Fruit fly (Drosophila melanogaster) whole organism, wandering third instar larva: ENCODE data around the gene mRpL19.

Experiments used
- Abd-B ChIP-seq: fragments of >200 bp; optimal IDR thresholded peaks from 2 replicates; lab custom pipeline; 2017; ENCODE audit warnings: missing biosample characterization, missing genetic modification characterization
- CG32264 ChIP-seq: fragments of 200-800 bp; sonication (Bioruptor generic); optimal IDR thresholded peaks from 2 replicates; lab custom pipeline; 2016; ENCODE audit warnings: missing biosample characterization, missing genetic modification characterization
- CG9705 ChIP-seq: fragments of 200-800 bp; sonication (Bioruptor generic); optimal IDR thresholded peaks from 2 replicates; lab custom pipeline; 2018; ENCODE audit warnings: missing biosample characterization, mild to moderate bottlenecking, missing genetic modification characterization
- CrebA ChIP-seq: fragments of 200-800 bp; sonication (Bioruptor generic); optimal IDR thresholded peaks from 2 replicates; lab custom pipeline; 2016; ENCODE audit warnings: missing biosample characterization, mild to moderate bottlenecking, missing genetic modification characterization, borderline replicate concordance
- Dfd ChIP-seq: fragments of >200 bp; optimal IDR thresholded peaks from 2 replicates; lab custom pipeline; 2017; ENCODE audit warnings: missing biosample characterization, missing genetic modification characterization
- Dif ChIP-seq: fragments of 200-275, 200-300 bp; sonication (Bioruptor generic); optimal IDR thresholded peaks from 2 replicates; lab custom pipeline; 2018; ENCODE audit warnings: missing biosample characterization, missing genetic modification characterization; ENCODE audit not compliant: partially characterized antibody
- HLH106 ChIP-seq: fragments of 200-800 bp; optimal IDR thresholded peaks from 3 replicates; lab custom pipeline; 2019; ENCODE audit warnings: missing biosample characterization, mild to moderate bottlenecking, missing genetic modification characterization, moderate library complexity
- Hnf4 ChIP-seq: fragments of 200-800 bp; sonication (Bioruptor generic); optimal IDR thresholded peaks from 2 replicates; lab custom pipeline; 2016; ENCODE audit warnings: missing biosample characterization, mild to moderate bottlenecking, missing genetic modification characterization
- Hr78 ChIP-seq: fragments of >200 bp; optimal IDR thresholded peaks from 2 replicates; lab custom pipeline; 2017; ENCODE audit warnings: missing biosample characterization, missing genetic modification characterization
- Hr83 ChIP-seq: fragments of 200-300 bp; sonication (Bioruptor generic); optimal IDR thresholded peaks from 2 replicates; lab custom pipeline; 2016; ENCODE audit warnings: missing biosample characterization, mild to moderate bottlenecking, missing genetic modification characterization, moderate library complexity; ENCODE audit not compliant: poor library complexity, severe bottlenecking
- Jra ChIP-seq: sonication (Bioruptor generic); optimal IDR thresholded peaks from 2 replicates; lab custom pipeline; 2016; ENCODE audit warnings: missing biosample characterization, missing genetic modification characterization
- Mio ChIP-seq: sonication (Bioruptor generic); optimal IDR thresholded peaks from 2 replicates; lab custom pipeline; 2016; ENCODE audit warnings: missing biosample characterization, missing genetic modification characterization
- Myc ChIP-seq: fragments of >200 bp; optimal IDR thresholded peaks from 2 replicates; lab custom pipeline; 2017
- N ChIP-seq: fragments of >200 bp; optimal IDR thresholded peaks from 2 replicates; lab custom pipeline; 2018; ENCODE audit warnings: missing biosample characterization, missing external identifiers, missing genetic modification characterization
- OdsH ChIP-seq: fragments of 200-800 bp; sonication (Bioruptor generic); optimal IDR thresholded peaks from 2 replicates; lab custom pipeline; 2016; ENCODE audit warnings: missing biosample characterization, mild to moderate bottlenecking, missing genetic modification characterization
- Rel ChIP-seq, 2 experiments: fragments of 200-800 bp; sonication (Bioruptor generic) in 1 of 2; optimal IDR thresholded peaks; 2 replicates in 1 of 2; 3 replicates in 1 of 2; lab custom pipeline; 2016 to 2019; ENCODE audit warnings: mild to moderate bottlenecking in 2 of 2, missing biosample characterization in 2 of 2, missing genetic modification characterization in 2 of 2, moderate library complexity in 1 of 2
- Sp1 ChIP-seq: fragments of 200-800 bp; sonication (Bioruptor generic); optimal IDR thresholded peaks from 3 replicates; lab custom pipeline; 2019; ENCODE audit warnings: missing biosample characterization, mild to moderate bottlenecking, missing genetic modification characterization, moderate library complexity
- br ChIP-seq: fragments of 200-800 bp; sonication (Bioruptor generic); optimal IDR thresholded peaks from 2 replicates; lab custom pipeline; 2016; ENCODE audit warnings: missing biosample characterization, missing genetic modification characterization
- brk ChIP-seq: fragments of 200-800 bp; sonication (Bioruptor generic); optimal IDR thresholded peaks from 2 replicates; lab custom pipeline; 2016; ENCODE audit warnings: missing biosample characterization, mild to moderate bottlenecking, missing genetic modification characterization
- dl ChIP-seq, 2 experiments: fragments of 175-275, 200-275 bp in 1 of 2; fragments of 200-275 bp in 1 of 2; sonication (Bioruptor generic); optimal IDR thresholded peaks; lab custom pipeline; 2018; ENCODE audit warnings: mild to moderate bottlenecking in 2 of 2, missing biosample characterization in 2 of 2, missing genetic modification characterization in 2 of 2, moderate library complexity in 2 of 2; ENCODE audit not compliant: partially characterized antibody in 2 of 2, insufficient read depth in 1 of 2
- dmrt93B ChIP-seq: fragments of 200-800 bp; sonication (Bioruptor generic); optimal IDR thresholded peaks from 2 replicates; lab custom pipeline; 2018; ENCODE audit warnings: missing biosample characterization, mild to moderate bottlenecking, missing genetic modification characterization
- dsf ChIP-seq: sonication (Bioruptor generic); optimal IDR thresholded peaks from 2 replicates; lab custom pipeline; 2016; ENCODE audit warnings: missing biosample characterization, missing genetic modification characterization, borderline replicate concordance
- ey ChIP-seq: fragments of 200-800 bp; sonication (Bioruptor generic); optimal IDR thresholded peaks from 2 replicates; lab custom pipeline; 2016; ENCODE audit warnings: missing biosample characterization, missing genetic modification characterization
- foxo ChIP-seq, 2 experiments: fragments of 200-800 bp; sonication (Bioruptor generic); optimal IDR thresholded peaks; 2 replicates in 1 of 2; 3 replicates in 1 of 2; lab custom pipeline; 2016 to 2017; ENCODE audit warnings: missing biosample characterization in 2 of 2, missing genetic modification characterization in 2 of 2
- fru ChIP-seq: fragments of 200-800 bp; sonication (Bioruptor generic); optimal IDR thresholded peaks from 3 replicates; lab custom pipeline; 2016; ENCODE audit warnings: missing biosample characterization, mild to moderate bottlenecking, missing genetic modification characterization
- h ChIP-seq: fragments of 200-800 bp; sonication (Bioruptor generic); optimal IDR thresholded peaks from 3 replicates; lab custom pipeline; 2016; ENCODE audit warnings: missing biosample characterization, mild to moderate bottlenecking, missing genetic modification characterization
- jim ChIP-seq: fragments of 175-275, 200-325 bp; sonication (Bioruptor generic); optimal IDR thresholded peaks from 2 replicates; lab custom pipeline; 2016; ENCODE audit warnings: missing biosample characterization, mild to moderate bottlenecking, missing genetic modification characterization
- lola ChIP-seq: fragments of >200 bp; optimal IDR thresholded peaks from 2 replicates; lab custom pipeline; 2017; ENCODE audit warnings: missing biosample characterization, missing genetic modification characterization
- psq ChIP-seq: fragments of 200-800 bp; sonication (Bioruptor generic); optimal IDR thresholded peaks from 3 replicates; lab custom pipeline; 2017; ENCODE audit warnings: missing biosample characterization, mild to moderate bottlenecking, missing genetic modification characterization, moderate library complexity
- rgr ChIP-seq: fragments of 200-800 bp; sonication (Bioruptor generic); optimal IDR thresholded peaks from 3 replicates; lab custom pipeline; 2016; ENCODE audit warnings: missing biosample characterization, mild to moderate bottlenecking, missing genetic modification characterization
- sage ChIP-seq: fragments of 200-800 bp; sonication (Bioruptor generic); optimal IDR thresholded peaks from 2 replicates; lab custom pipeline; 2016; ENCODE audit warnings: missing biosample characterization, mild to moderate bottlenecking, missing genetic modification characterization
- sv ChIP-seq: fragments of 200-800 bp; sonication (Bioruptor generic); optimal IDR thresholded peaks from 3 replicates; lab custom pipeline; 2016; ENCODE audit warnings: missing biosample characterization, missing genetic modification characterization
- usp ChIP-seq: fragments of >200 bp; optimal IDR thresholded peaks from 2 replicates; lab custom pipeline; 2017; ENCODE audit warnings: missing biosample characterization, missing genetic modification characterization
- woc ChIP-seq: sonication (Bioruptor generic); optimal IDR thresholded peaks from 2 replicates; lab custom pipeline; 2016; ENCODE audit warnings: missing biosample characterization, mild to moderate bottlenecking, missing genetic modification characterization

The mRpL19 gene

dm6 chr3R:8663668-8664283, 10.1 kb upstream of the mRpL19 start, which contains the start of gene CG8032 (continued):
- TF ChIP-seq N (GFP tag; lab: Kevin White, UChicago) (no peak), sage (GFP tag; lab: Kevin White, UChicago) (peak; percentile 40), woc (GFP tag; lab: Kevin White, UChicago) (peak; percentile 45)

- TF ChIP-seq h = no peak
- no peak for TF ChIP-seq Sp1 (GFP tag; lab: Kevin White, UChicago)
- TF ChIP-seq br (GFP tag; lab: Kevin White, UChicago) = no peak
- no peak for TF ChIP-seq Jra (GFP tag; lab: Kevin White, UChicago)
- TF ChIP-seq usp = no peak
- TF ChIP-seq fru (GFP tag; lab: Kevin White, UChicago) = no peak
- no peak for TF ChIP-seq Hnf4
- no peak for TF ChIP-seq ey (GFP tag; lab: Kevin White, UChicago)
- TF ChIP-seq Myc (lab: Kevin White, UChicago) = no peak
- no peak for TF ChIP-seq Hr78
- no peak for TF ChIP-seq sage (GFP tag; lab: Kevin White, UChicago)
Observed at dm6 chr3R:8664699-8665340, 9.1 kb upstream of the mRpL19 start.

dm6 chr3R:8667568-8667967, 6.3 kb upstream of the mRpL19 start, which contains the start of gene CG8036:
Gene CG8036, plus strand, starts transcription at chr3R:8667868.
- TF ChIP-seq woc (GFP tag; lab: Kevin White, UChicago) = no peak
- TF ChIP-seq Dfd (GFP tag; lab: Kevin White, UChicago) = no peak
- TF ChIP-seq Mio (GFP tag; lab: Kevin White, UChicago) = no peak
- no peak for TF ChIP-seq Hr78
- no peak for TF ChIP-seq HLH106 (tag; lab: Kevin White, UChicago)
- no peak for TF ChIP-seq Hnf4

DNA sequence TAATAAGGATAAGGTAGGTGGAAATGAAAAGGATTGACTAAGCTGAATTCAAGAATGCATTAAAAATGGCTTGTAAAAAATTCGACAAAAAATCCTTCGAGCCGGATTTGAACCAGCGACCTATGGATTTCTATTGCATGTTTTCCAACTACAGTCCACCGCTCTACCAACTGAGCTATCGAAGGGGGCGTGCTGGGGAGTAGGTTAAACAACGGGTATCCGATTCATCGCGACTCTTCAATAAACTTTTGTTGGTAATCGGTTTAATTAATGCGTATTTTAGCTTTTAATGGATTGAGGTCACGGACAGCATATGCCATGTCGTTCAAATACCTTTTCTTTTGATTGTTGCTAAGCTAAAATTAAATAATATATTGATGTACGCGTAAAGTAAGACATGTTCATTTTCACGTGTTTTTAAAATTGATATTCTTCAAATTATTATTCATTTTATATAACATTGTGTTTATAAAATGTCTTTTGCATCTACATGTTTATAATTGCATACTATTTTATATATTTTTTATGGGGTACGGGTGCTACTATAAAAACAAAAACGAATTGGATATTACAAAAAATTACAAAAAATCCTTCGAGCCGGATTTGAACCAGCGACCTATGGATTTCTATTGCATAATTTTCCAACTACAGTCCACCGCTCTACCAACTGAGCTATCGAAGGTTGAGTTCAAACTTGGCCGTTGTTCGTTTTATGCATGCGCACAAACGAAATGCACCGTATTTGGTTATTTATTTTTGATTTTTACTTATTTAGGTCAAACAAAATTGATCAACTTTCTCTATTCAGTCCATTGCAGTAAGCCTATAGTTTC, 5.7 kb upstream of the mRpL19 start:
- TF ChIP-seq Abd-B (GFP tag; lab: Kevin White, UChicago) (no peak), dl (GFP tag; optimal IDR thresholded peaks at IDR 0.05; lab: Kevin White, UChicago; ENCODE audit: insufficient read depth in 1 of 2, partially characterized antibody in 2 of 2) (peak in 1 of 2 experiments; percentile 4), Mio (GFP tag; lab: Kevin White, UChicago) (no peak)

- TF ChIP-seq fru (GFP tag; lab: Kevin White, UChicago) = peak; percentile 98
- TF ChIP-seq woc (GFP tag; lab: Kevin White, UChicago) = peak; percentile 98
- peak; percentile 89 for TF ChIP-seq dmrt93B (GFP tag; lab: Kevin White, UChicago)
- peak; percentile 96 for TF ChIP-seq brk (GFP tag; lab: Kevin White, UChicago)
- peak; percentile 80 for TF ChIP-seq Dif (GFP tag; lab: Kevin White, UChicago)
- no peak for TF ChIP-seq Hr78
- no peak for TF ChIP-seq usp
- peak; percentile 97 for TF ChIP-seq Hnf4
- TF ChIP-seq CG32264 (GFP tag; lab: Kevin White, UChicago) = peak; percentile 93
- TF ChIP-seq sv (GFP tag; lab: Kevin White, UChicago) = peak; percentile 96
- peak; percentile 98 for TF ChIP-seq br (GFP tag; lab: Kevin White, UChicago)
- TF ChIP-seq Myc (lab: Kevin White, UChicago) = peak; percentile 17
- TF ChIP-seq CrebA (GFP tag; lab: Kevin White, UChicago) = peak; percentile 96
- peak; percentile 92 to 99 for TF ChIP-seq foxo (GFP tag; optimal IDR thresholded peaks at IDR 0.05; lab: Kevin White, UChicago)
- no peak for TF ChIP-seq N (GFP tag; lab: Kevin White, UChicago)
- peak; percentile 98 for TF ChIP-seq rgr (GFP tag; lab: Kevin White, UChicago)
- TF ChIP-seq lola (GFP tag; lab: Kevin White, UChicago) = no peak
- TF ChIP-seq dl (GFP tag; optimal IDR thresholded peaks at IDR 0.05; lab: Kevin White, UChicago; ENCODE audit: insufficient read depth in 1 of 2, partially characterized antibody in 2 of 2) = peak in 1 of 2 experiments; percentile 16
- TF ChIP-seq dsf (GFP tag; lab: Kevin White, UChicago) = peak; percentile 85
- peak; percentile 88 for TF ChIP-seq Rel (GFP tag; optimal IDR thresholded peaks at IDR 0.05; lab: Kevin White, UChicago)
- TF ChIP-seq Rel (tag; optimal IDR thresholded peaks at IDR 0.05; lab: Kevin White, UChicago) = peak; percentile 86
- TF ChIP-seq ey (GFP tag; lab: Kevin White, UChicago) = peak; percentile 98
- peak; percentile 90 for TF ChIP-seq Mio (GFP tag; lab: Kevin White, UChicago)
- peak; percentile 10 for TF ChIP-seq Hr83 (GFP tag; lab: Kevin White, UChicago)
- peak; percentile 92 for TF ChIP-seq CG9705 (GFP tag; lab: Kevin White, UChicago)
- peak; percentile 94 for TF ChIP-seq psq (GFP tag; lab: Kevin White, UChicago)
- TF ChIP-seq jim (GFP tag; lab: Kevin White, UChicago) = no peak
- TF ChIP-seq OdsH = peak; percentile 99
- peak; percentile 95 for TF ChIP-seq Jra (GFP tag; lab: Kevin White, UChicago)
- peak; percentile 99 for TF ChIP-seq h
Observed at dm6 chr3R:8669029-8669707, 4.7 kb upstream of the mRpL19 start.
